Fruit fly (Drosophila melanogaster) whole organism, pupa: Measurements from ENCODE around the gene Cp18.

ENCODE experiments used
- CG8159 ChIP-seq: fragments of 200-800 bp; sonication (Bioruptor generic); optimal IDR thresholded peaks from 3 replicates; lab custom pipeline; 2018; ENCODE audit warnings: missing biosample characterization, mild to moderate bottlenecking, missing genetic modification characterization, moderate library complexity
- D1 ChIP-seq: fragments of 200-800 bp; sonication (Bioruptor generic); optimal IDR thresholded peaks from 2 replicates; lab custom pipeline; 2018; ENCODE audit warnings: missing biosample characterization, mild to moderate bottlenecking, missing genetic modification characterization, moderate library complexity
- EcR ChIP-seq: fragments of 200-800 bp; sonication (Bioruptor generic); optimal IDR thresholded peaks from 3 replicates; lab custom pipeline; 2019; ENCODE audit warnings: missing biosample characterization, missing genetic modification characterization, mild to moderate bottlenecking, moderate library complexity, missing genetic modification reagents
- Snoo ChIP-seq: fragments of 200-800 bp; sonication (Bioruptor generic); optimal IDR thresholded peaks from 3 replicates; lab custom pipeline; 2017; ENCODE audit warnings: missing biosample characterization, mild to moderate bottlenecking, missing genetic modification characterization, inconsistent platforms
- gl ChIP-seq: fragments of 200-800 bp; sonication (Bioruptor generic); optimal IDR thresholded peaks from 2 replicates; lab custom pipeline; 2018; ENCODE audit warnings: missing biosample characterization, mild to moderate bottlenecking, missing genetic modification characterization

- no peak for TF ChIP-seq CG8159 (tag; lab: Kevin White, UChicago)
- no peak for TF ChIP-seq gl (tag; lab: Kevin White, UChicago)
- TF ChIP-seq EcR, result no peak
- TF ChIP-seq D1, result peak; percentile 91
- TF ChIP-seq Snoo (tag; lab: Kevin White, UChicago), result no peak
These were observed 22.2 kb downstream of the Cp18 start for dm6 chr3L:8748839-8749238.
